Worm (Caenorhabditis elegans) whole organism, midembryonic: ENCODE results near the gene rme-6.

ENCODE experiments used
- T22C8.4 ChIP-seq: fragments of 200-800 bp; sonication (Bioruptor generic); IDR thresholded peaks from 2 replicates; pipeline ENCODE4 v1.3.6; 2022; ENCODE audit warnings: missing genetic modification characterization, missing compliant biosample characterization
- cog-1 ChIP-seq: sonication (generic microtip); optimal IDR thresholded peaks from 2 replicates; lab custom pipeline; 2016; ENCODE audit warnings: missing genetic modification characterization, missing compliant biosample characterization
- flt-1 ChIP-seq: fragments of 200-800 bp; sonication (Bioruptor generic); IDR thresholded peaks from 2 replicates; pipeline ENCODE4 v1.3.6; 2022; ENCODE audit warnings: missing genetic modification characterization, missing compliant biosample characterization
- klf-2 ChIP-seq: fragments of 200-800 bp; sonication (Bioruptor generic); conservative IDR thresholded peaks from 2 replicates; pipeline ENCODE4 v1.3.6; 2022; ENCODE audit warnings: missing genetic modification reagents, missing genetic modification characterization, missing compliant biosample characterization
- med-1 ChIP-seq: sonication (generic microtip); optimal IDR thresholded peaks from 2 replicates; lab custom pipeline; 2017; ENCODE audit warnings: missing genetic modification characterization, mild to moderate bottlenecking, missing compliant biosample characterization, antibody characterized with exemption, missing genetic modification reagents; ENCODE audit not compliant: insufficient read depth
- ref-1 ChIP-seq: fragments of 200-800 bp; sonication (Bioruptor generic); conservative IDR thresholded peaks from 2 replicates; pipeline ENCODE4 v1.3.6; 2022; ENCODE audit warnings: missing genetic modification reagents, missing genetic modification characterization, missing compliant biosample characterization
- tab-1 ChIP-seq: fragments of 200-800 bp; sonication (Bioruptor generic); IDR thresholded peaks from 2 replicates; pipeline ENCODE4 v1.3.6; 2022; ENCODE audit warnings: missing genetic modification characterization, missing compliant biosample characterization
- ztf-23 ChIP-seq: fragments of 200-800 bp; sonication (Bioruptor generic); IDR thresholded peaks from 2 replicates; pipeline ENCODE4 v1.3.6; 2022; ENCODE audit warnings: missing genetic modification reagents, missing genetic modification characterization, missing compliant biosample characterization
- ztf-29 ChIP-seq: fragments of 200-800 bp; sonication (Bioruptor generic); IDR thresholded peaks from 2 replicates; pipeline ENCODE4 v1.3.6; 2022; ENCODE audit warnings: missing genetic modification reagents, missing genetic modification characterization, missing compliant biosample characterization

The rme-6 gene

DNA sequence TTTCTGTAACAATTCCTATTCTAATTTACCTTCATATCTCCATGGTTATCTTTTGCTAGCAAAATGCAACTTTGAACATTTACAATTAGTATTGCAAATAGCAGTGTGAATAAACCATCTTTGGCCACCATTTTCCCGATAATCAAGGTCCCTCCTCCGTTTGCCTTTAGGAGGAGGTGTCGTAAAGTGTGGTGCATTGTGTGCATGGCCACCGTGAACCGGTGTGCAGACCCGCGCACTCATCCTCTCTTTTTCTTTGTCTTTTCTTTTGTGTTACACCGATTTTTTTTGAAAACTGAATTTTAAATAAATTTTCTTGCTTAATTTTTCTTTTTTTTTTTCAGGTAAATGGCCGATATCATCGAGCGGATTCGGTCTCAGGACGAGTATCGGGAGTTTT, at the start of gene rme-6, which contains the start of gene pigx-1:
TSS of gene rme-6 (plus strand) at position 345 of the 400 bp plus-strand sequence.
TSS of gene pigx-1 (minus strand) at position 206 of the 400 bp plus-strand sequence.
- TF ChIP-seq cog-1 (tag; lab: Kevin White, UChicago) (no peak), ztf-29 (GFP tag; lab: Robert Waterston, UW) (no peak), ref-1 (GFP tag; lab: Robert Waterston, UW) (no peak), klf-2 (GFP tag; lab: Robert Waterston, UW) (no peak), tab-1 (GFP tag; lab: Robert Waterston, UW) (no peak), flt-1 (GFP tag; lab: Robert Waterston, UW) (no peak)

DNA sequence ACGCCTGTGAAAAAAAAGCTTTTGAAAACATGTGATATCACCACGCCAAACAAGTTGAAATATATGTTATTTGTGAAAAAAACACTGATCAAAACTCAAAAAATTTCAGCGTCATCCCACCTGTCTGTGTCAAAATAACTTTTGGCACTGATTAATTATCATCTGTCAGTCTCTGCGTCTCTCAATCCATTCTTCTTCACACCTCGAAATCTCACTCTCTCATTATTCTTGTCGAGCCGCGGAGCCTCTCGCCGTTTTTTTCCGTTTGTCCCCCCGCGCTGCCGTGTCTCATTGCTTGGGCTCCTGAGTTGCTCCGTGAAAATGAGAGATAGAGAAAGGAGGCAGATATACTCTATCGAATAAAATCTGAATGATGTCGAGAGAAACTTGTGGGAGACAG, 45.9 kb upstream of the rme-6 start:
- TF ChIP-seq ztf-23 (GFP tag; lab: Robert Waterston, UW) (no peak), ztf-29 (GFP tag; lab: Robert Waterston, UW) (no peak), klf-2 (GFP tag; lab: Robert Waterston, UW) (no peak), flt-1 (GFP tag; lab: Robert Waterston, UW) (no peak), T22C8.4 (no peak), tab-1 (GFP tag; lab: Robert Waterston, UW) (no peak), cog-1 (tag; lab: Kevin White, UChicago) (no peak), ref-1 (GFP tag; lab: Robert Waterston, UW) (no peak), med-1 (GFP tag; lab: Kevin White, UChicago) (no peak)

DNA sequence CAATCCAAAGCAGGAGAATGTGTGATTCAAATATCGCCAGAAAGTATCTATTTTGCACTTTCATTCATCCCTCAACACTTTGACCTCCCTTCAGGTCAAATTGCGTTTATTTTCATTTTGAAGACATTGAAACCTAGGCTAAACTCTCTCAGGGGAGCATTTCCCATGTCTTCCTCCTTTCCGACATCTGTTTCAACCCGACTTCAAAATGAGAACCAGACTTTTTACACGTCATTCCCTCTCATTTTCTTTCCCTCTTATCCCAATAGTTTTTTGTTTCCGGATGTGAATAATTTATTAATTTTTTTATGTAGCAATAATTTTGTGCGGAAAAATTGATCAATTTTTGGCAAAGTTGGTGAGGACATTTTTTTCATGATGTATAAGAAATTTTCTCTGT, 44.0 kb upstream of the rme-6 start:
- no peak for TF ChIP-seq ztf-29 (GFP tag; lab: Robert Waterston, UW)
- TF ChIP-seq med-1 (GFP tag; lab: Kevin White, UChicago): no peak
- TF ChIP-seq tab-1 (GFP tag; lab: Robert Waterston, UW): no peak
- TF ChIP-seq flt-1 (GFP tag; lab: Robert Waterston, UW): no peak
- TF ChIP-seq klf-2 (GFP tag; lab: Robert Waterston, UW): no peak

DNA sequence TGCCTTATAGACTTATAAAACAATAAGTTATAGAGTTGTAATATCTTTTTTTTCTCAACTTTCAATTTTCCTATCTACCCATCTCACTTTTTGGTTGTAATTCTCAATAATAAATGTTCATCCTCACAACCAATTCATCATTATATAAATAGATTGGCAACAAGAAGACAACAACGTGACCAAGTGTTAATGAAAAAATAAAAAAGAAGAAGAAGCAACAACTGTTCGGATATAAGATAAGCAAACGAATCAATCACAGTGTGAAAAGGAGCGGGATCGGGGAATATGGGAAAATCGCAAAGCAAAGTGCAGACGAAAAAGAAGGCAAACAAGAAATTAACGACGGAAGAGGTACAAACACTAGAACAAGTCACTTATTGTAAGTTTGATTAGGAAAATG, 43.0 kb upstream of the rme-6 start, which contains the start of gene ncs-3:
TSS of gene ncs-3 (plus strand) at position 153 of the 400 bp plus-strand sequence.
- TF ChIP-seq ref-1 (GFP tag; lab: Robert Waterston, UW) (no peak), med-1 (GFP tag; lab: Kevin White, UChicago) (no peak), ztf-23 (GFP tag; lab: Robert Waterston, UW) (no peak), flt-1 (GFP tag; lab: Robert Waterston, UW) (no peak), ztf-29 (GFP tag; lab: Robert Waterston, UW) (no peak), cog-1 (tag; lab: Kevin White, UChicago) (no peak), T22C8.4 (no peak), klf-2 (GFP tag; lab: Robert Waterston, UW) (no peak), tab-1 (GFP tag; lab: Robert Waterston, UW) (no peak)

DNA sequence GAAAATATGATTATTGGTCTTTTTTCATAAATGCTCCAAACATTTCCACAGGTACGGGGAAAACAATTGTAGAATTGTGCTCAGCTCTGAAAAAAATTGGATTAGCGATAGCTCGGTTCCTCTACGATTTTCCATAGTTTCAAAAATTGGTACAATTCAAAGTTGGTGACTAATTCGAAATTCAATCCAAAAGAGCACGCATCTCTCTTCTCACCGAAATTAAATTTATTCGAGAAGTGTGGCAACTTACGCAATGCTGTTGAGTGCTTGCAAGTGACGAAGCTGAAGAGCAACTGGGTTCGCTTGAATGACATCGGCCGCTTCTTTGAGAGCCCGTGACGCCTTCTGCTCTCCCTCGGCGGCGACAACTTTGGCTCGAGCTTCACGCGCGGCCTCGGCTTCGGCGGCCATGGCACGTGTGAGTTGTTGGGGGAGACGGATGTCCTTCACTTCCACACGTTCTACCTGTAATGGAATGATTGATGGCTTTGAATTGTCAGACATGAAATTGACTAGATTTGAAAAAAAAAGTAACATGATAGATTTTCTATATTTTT, 39.1 kb upstream of the rme-6 start:
- TF ChIP-seq tab-1 (GFP tag; lab: Robert Waterston, UW) (no peak), ztf-29 (GFP tag; lab: Robert Waterston, UW) (no peak), ref-1 (GFP tag; lab: Robert Waterston, UW) (no peak), ztf-23 (GFP tag; lab: Robert Waterston, UW) (no peak), med-1 (GFP tag; lab: Kevin White, UChicago) (no peak), flt-1 (GFP tag; lab: Robert Waterston, UW) (no peak), cog-1 (tag; lab: Kevin White, UChicago) (no peak), klf-2 (GFP tag; lab: Robert Waterston, UW) (no peak), T22C8.4 (no peak)

DNA sequence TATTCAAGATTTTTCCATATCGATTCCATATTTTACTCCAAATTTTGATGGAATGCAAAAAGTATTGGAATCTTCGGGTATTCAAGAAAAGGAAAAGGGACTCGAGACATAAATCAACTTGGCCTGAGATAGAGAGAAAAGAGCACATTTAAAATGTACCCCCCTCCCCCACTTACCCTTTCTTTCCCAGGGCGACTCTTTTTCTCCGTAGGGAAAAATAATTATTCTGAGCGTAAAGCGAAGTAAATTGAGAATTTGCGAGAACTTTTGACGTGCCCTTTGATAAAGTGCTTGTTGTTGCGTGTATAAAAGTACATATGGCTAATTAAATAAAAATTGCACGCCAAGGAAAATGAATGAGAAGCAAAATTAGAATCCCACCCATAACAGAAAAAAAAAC, 36.2 kb upstream of the rme-6 start:
- TF ChIP-seq med-1 (GFP tag; lab: Kevin White, UChicago): no peak

DNA sequence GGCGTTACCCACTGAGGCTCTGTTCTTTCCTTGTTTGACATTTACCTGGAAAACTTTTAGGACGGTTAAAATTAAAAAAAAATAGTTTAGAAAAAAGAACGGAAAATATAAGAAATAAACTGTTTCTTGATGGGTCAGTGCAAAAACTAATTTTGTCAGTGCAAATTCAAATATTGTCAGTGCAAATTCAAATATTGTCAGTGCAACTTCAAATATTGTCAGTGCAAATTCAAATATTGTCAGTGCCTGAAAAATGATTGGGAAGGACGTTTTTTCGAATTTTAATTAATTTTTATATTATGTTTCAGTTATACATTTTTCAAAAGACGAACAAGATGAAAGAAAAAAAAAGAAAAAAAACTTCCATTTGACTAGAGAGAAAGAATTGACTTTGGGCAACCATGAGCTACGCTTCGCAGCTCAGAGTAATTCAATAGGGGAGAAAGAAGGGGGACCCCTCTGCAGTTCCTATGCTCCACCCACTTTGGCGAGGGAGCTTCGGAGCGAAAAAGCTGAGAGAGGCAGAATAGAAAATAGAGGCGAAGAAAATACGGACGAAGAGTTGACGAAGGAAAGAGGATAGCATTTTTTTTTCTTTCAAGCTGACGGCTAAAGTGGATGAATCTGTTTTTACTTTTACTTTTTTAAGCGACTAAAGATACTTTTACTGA, 34.4 kb upstream of the rme-6 start, which contains the start of gene unc-1:
TSS of gene unc-1 (minus strand) at position 51 of the 671 bp plus-strand sequence.
- no peak for TF ChIP-seq cog-1 (tag; lab: Kevin White, UChicago)
- TF ChIP-seq klf-2 (GFP tag; lab: Robert Waterston, UW): 0 out of 2 replicates have a peak, but pooled peaks have one; percentile 6
- no peak for TF ChIP-seq ref-1 (GFP tag; lab: Robert Waterston, UW)

DNA sequence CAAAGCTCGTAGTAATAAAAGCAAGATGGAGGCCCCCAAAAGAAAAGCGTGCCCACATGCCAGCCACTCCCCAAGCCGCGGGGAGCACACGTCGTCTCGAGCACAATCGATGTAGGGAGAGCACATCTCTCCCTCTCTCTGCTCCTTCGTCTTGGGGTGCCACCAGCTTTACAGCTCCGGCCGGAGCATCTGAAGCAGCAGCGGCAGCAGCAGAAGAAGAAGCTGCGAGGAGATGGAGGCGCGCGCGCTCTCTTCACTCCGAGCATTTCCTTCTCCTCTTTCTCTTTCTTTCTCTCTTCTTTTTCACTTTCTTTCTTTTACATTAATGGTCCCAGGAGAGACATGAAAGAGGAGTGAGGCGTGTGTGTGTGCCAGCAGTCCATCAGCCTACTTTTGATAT, 32.9 kb upstream of the rme-6 start:
- TF ChIP-seq ref-1 (GFP tag; lab: Robert Waterston, UW) (no peak), med-1 (GFP tag; lab: Kevin White, UChicago) (no peak), ztf-23 (GFP tag; lab: Robert Waterston, UW) (no peak), tab-1 (GFP tag; lab: Robert Waterston, UW) (no peak), ztf-29 (GFP tag; lab: Robert Waterston, UW) (no peak), klf-2 (GFP tag; lab: Robert Waterston, UW) (no peak), flt-1 (GFP tag; lab: Robert Waterston, UW) (no peak), T22C8.4 (no peak), cog-1 (tag; lab: Kevin White, UChicago) (no peak)

DNA sequence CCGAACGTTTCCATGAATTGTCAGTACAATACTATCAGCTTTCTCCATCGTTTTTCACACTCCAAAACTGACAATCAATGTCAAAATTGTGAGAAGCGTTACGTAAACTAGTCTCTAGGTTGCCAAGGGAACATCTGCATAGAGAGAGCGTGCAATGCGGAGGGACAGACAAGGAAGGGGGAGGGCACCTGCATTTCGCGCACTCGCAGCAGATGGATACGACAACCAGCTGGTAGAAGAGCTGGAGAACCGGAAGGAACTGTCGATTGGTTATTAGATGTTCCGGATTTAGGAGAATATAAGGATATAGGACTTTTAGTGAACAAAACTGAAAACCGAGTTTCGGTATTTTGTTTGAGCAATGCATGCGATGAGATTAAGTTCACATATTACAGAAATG, 28.0 kb upstream of the rme-6 start, which contains the start of gene mksr-1:
TSS of gene mksr-1 (minus strand) at position 144 of the 400 bp plus-strand sequence.
- TF ChIP-seq ref-1 (GFP tag; lab: Robert Waterston, UW) (no peak), klf-2 (GFP tag; lab: Robert Waterston, UW) (no peak), T22C8.4 (no peak), flt-1 (GFP tag; lab: Robert Waterston, UW) (no peak), ztf-29 (GFP tag; lab: Robert Waterston, UW) (no peak), tab-1 (GFP tag; lab: Robert Waterston, UW) (no peak), med-1 (GFP tag; lab: Kevin White, UChicago) (no peak), ztf-23 (GFP tag; lab: Robert Waterston, UW) (no peak), cog-1 (tag; lab: Kevin White, UChicago) (no peak)
